Fruit fly (Drosophila melanogaster): ENCODE measurements around the gene Vps16B.

The Vps16B gene

dm6 chr3R:29797183-29797582 is 19.1 kb downstream of the Vps16B start:
- no peak for TF ChIP-seq Pdp1 (GFP tag; optimal IDR thresholded peaks at IDR 0.05)
- TF ChIP-seq luna (GFP tag; optimal IDR thresholded peaks at IDR 0.05): no peak
- no peak for TF ChIP-seq CG8290 (GFP tag; optimal IDR thresholded peaks at IDR 0.05)
- TF ChIP-seq CG8290 (tag; optimal IDR thresholded peaks at IDR 0.05): no peak
- no peak for TF ChIP-seq CG6854 (GFP tag; optimal IDR thresholded peaks at IDR 0.05)
- TF ChIP-seq crol (GFP tag; IDR thresholded peaks at IDR 0.05): no peak
- no peak for TF ChIP-seq lov (optimal IDR thresholded peaks at IDR 0.05)
- TF ChIP-seq lov (GFP tag; IDR thresholded peaks at IDR 0.05): no peak
- no peak for TF ChIP-seq Fer1 (GFP tag; optimal IDR thresholded peaks at IDR 0.05)

- no peak for TF ChIP-seq D19A (tag; optimal IDR thresholded peaks at IDR 0.05)
- no peak for TF ChIP-seq gce (GFP tag; IDR thresholded peaks at IDR 0.05)
- TF ChIP-seq lmd (GFP tag; IDR thresholded peaks at IDR 0.05): no peak
- no peak for TF ChIP-seq knrl (GFP tag; IDR thresholded peaks at IDR 0.05; ENCODE audit: partially characterized antibody)
- no peak for TF ChIP-seq BEAF-32 (GFP tag; optimal IDR thresholded peaks at IDR 0.05)
- TF ChIP-seq Mes4 (GFP tag; optimal IDR thresholded peaks at IDR 0.05): no peak
- peak; percentile 63 for TF ChIP-seq zen (tag; optimal IDR thresholded peaks at IDR 0.05)
- no peak for TF ChIP-seq Vsx1 (GFP tag; optimal IDR thresholded peaks at IDR 0.05)
- peak in 1 of 2 experiments; percentile 85 for TF ChIP-seq tll (GFP tag; optimal IDR thresholded peaks at IDR 0.05)
- no peak for TF ChIP-seq sens-2 (GFP tag; IDR thresholded peaks at IDR 0.05)
- TF ChIP-seq CG11398 (GFP tag; optimal IDR thresholded peaks at IDR 0.05): no peak
- TF ChIP-seq sim (GFP tag; IDR thresholded peaks at IDR 0.05): no peak
- TF ChIP-seq HLH4C (GFP tag; IDR thresholded peaks at IDR 0.05; ENCODE audit: partially characterized antibody): 0 out of 3 replicates have a peak, but pooled peaks have one; percentile 24
- TF ChIP-seq Ets65A (GFP tag): peak; percentile 78
- TF ChIP-seq CG16863 (GFP tag; optimal IDR thresholded peaks at IDR 0.05): no peak
- no peak for TF ChIP-seq chinmo (GFP tag; IDR thresholded peaks at IDR 0.05; ENCODE audit: partially characterized antibody)
- TF ChIP-seq CG8478 (optimal IDR thresholded peaks at IDR 0.05): no peak
- peak; percentile 54 for TF ChIP-seq cad (GFP tag; optimal IDR thresholded peaks at IDR 0.05)
- TF ChIP-seq CG15601 (tag; optimal IDR thresholded peaks at IDR 0.05): no peak
These were observed 21.9 kb downstream of the Vps16B start, which contains the start of gene sro for dm6 chr3R:29794161-29794882. TSS of gene sro (plus strand) at chr3R:29794597.

dm6 chr3R:29790183-29790582 is 26.1 kb downstream of the Vps16B start:
- TF ChIP-seq sr (GFP tag; IDR thresholded peaks at IDR 0.05) (peak; percentile 90), CG9817 (tag; optimal IDR thresholded peaks at IDR 0.05) (no peak), Pdp1 (GFP tag; optimal IDR thresholded peaks at IDR 0.05) (peak in 1 of 2 experiments; percentile 49), vvl (GFP tag; IDR thresholded peaks at IDR 0.05) (0 out of 2 replicates have a peak, but pooled peaks have one; percentile 30), CG11696 (GFP tag; IDR thresholded peaks at IDR 0.05) (0 out of 2 replicates have a peak, but pooled peaks have one; percentile 25), CG11695 (GFP tag; IDR thresholded peaks at IDR 0.05) (no peak), CG7357 (GFP tag; IDR thresholded peaks at IDR 0.05) (0 out of 3 replicates have a peak, but pooled peaks have one; percentile 10)

dm6 chr3R:29787891-29788549 is 28.2 kb downstream of the Vps16B start:
- TF ChIP-seq inv (GFP tag; IDR thresholded peaks at IDR 0.05; ENCODE audit: partially characterized antibody): no peak
- 0 out of 2 replicates have a peak, but pooled peaks have one; percentile 10 for TF ChIP-seq sob (GFP tag; IDR thresholded peaks at IDR 0.05)
- peak; percentile 77 for TF ChIP-seq sug (tag; optimal IDR thresholded peaks at IDR 0.05)
- TF ChIP-seq otp (GFP tag; IDR thresholded peaks at IDR 0.05): 0 out of 3 replicates have a peak, but pooled peaks have one; percentile 16
- peak; percentile 8; the same call in 1 of the 2 replicates for TF ChIP-seq vvl (GFP tag; IDR thresholded peaks at IDR 0.05)
- peak; percentile 55 for TF ChIP-seq Med (GFP tag)
- no peak for TF ChIP-seq CG17829 (tag; optimal IDR thresholded peaks at IDR 0.05)
- TF ChIP-seq Awh (GFP tag; IDR thresholded peaks at IDR 0.05): peak; percentile 73; the same call in 1 of the 2 replicates
- TF ChIP-seq CG15269 (tag; optimal IDR thresholded peaks at IDR 0.05): peak; percentile 11
- TF ChIP-seq twi (tag; optimal IDR thresholded peaks at IDR 0.05): no peak
- TF ChIP-seq cg (GFP tag; optimal IDR thresholded peaks at IDR 0.05): peak; percentile 33
- peak; percentile 29 for TF ChIP-seq ATbp (GFP tag; optimal IDR thresholded peaks at IDR 0.05)
- no peak for TF ChIP-seq CG17802 (tag; optimal IDR thresholded peaks at IDR 0.05)

Measured in whole organism, embryonic.